Worm (Caenorhabditis elegans) whole organism, young adult: Measurements from ENCODE around the gene R102.2.
A peak's percentile ranks its signal among the peaks of the same experiment; 100 is the strongest.

Experiments used
- B0336.3 ChIP-seq: fragments of 200-800 bp; sonication (Bioruptor generic); IDR thresholded peaks from 2 replicates; pipeline ENCODE4 v1.3.6; 2022; ENCODE audit warnings: missing genetic modification characterization, missing compliant biosample characterization
- F33H1.4 ChIP-seq: fragments of 200-800 bp; sonication (Bioruptor generic); IDR thresholded peaks from 2 replicates; pipeline ENCODE4 v1.3.6; 2022; ENCODE audit warnings: missing genetic modification reagents, missing genetic modification characterization, missing compliant biosample characterization
- K12H6.12 ChIP-seq: fragments of 200-800 bp; sonication (Bioruptor generic); optimal IDR thresholded peaks from 2 replicates; lab custom pipeline; 2018; ENCODE audit warnings: mild to moderate bottlenecking, missing genetic modification characterization, missing compliant biosample characterization
- T07F8.4 ChIP-seq: sonication (generic microtip); optimal IDR thresholded peaks from 2 replicates; lab custom pipeline; 2016; ENCODE audit warnings: mild to moderate bottlenecking, missing genetic modification characterization, moderate library complexity, missing compliant biosample characterization
- T26A5.8 ChIP-seq: sonication (generic microtip); optimal IDR thresholded peaks from 2 replicates; lab custom pipeline; 2016; ENCODE audit warnings: missing genetic modification characterization, missing compliant biosample characterization
- ZK185.1 ChIP-seq: sonication (generic microtip); optimal IDR thresholded peaks from 2 replicates; lab custom pipeline; 2016; ENCODE audit warnings: mild to moderate bottlenecking, missing genetic modification characterization, missing compliant biosample characterization; ENCODE audit not compliant: poor library complexity, severe bottlenecking
- attf-5 ChIP-seq: fragments of 200-800 bp; sonication (Bioruptor generic); optimal IDR thresholded peaks from 2 replicates; lab custom pipeline; 2018; ENCODE audit warnings: mild to moderate bottlenecking, missing genetic modification characterization, missing compliant biosample characterization
- bed-2 ChIP-seq: fragments of 200-800 bp; sonication (Bioruptor generic); IDR thresholded peaks from 2 replicates; pipeline ENCODE4 v1.3.6; 2022; ENCODE audit warnings: missing genetic modification reagents, missing genetic modification characterization, missing compliant biosample characterization
- cebp-1 ChIP-seq, 2 experiments: fragments of 200-800 bp in 1 of 2; sonication (Bioruptor generic) in 1 of 2; sonication (generic microtip) in 1 of 2; IDR thresholded peaks in 1 of 2; optimal IDR thresholded peaks in 1 of 2; 2 replicates each; pipeline versions ENCODE4 v1.3.6 to Lab custom; 2017 to 2022; ENCODE audit warnings: missing compliant biosample characterization in 2 of 2, missing genetic modification characterization in 2 of 2, mild to moderate bottlenecking in 1 of 2, missing genetic modification reagents in 1 of 2, moderate library complexity in 1 of 2
- ceh-27 ChIP-seq: fragments of 200-800 bp; sonication (Bioruptor generic); optimal IDR thresholded peaks from 2 replicates; lab custom pipeline; 2018; ENCODE audit warnings: mild to moderate bottlenecking, missing genetic modification characterization, moderate library complexity, missing compliant biosample characterization
- ceh-58 ChIP-seq: fragments of 200-800 bp; sonication (Bioruptor generic); IDR thresholded peaks from 2 replicates; pipeline ENCODE4 v1.3.6; 2022; ENCODE audit warnings: missing genetic modification characterization, missing compliant biosample characterization
- dox-1 ChIP-seq: fragments of 200-800 bp; sonication (Bioruptor generic); IDR thresholded peaks from 2 replicates; pipeline ENCODE4 v1.3.6; 2022; ENCODE audit warnings: missing genetic modification reagents, missing genetic modification characterization, missing compliant biosample characterization
- dpff-1 ChIP-seq: sonication (generic microtip); optimal IDR thresholded peaks from 2 replicates; lab custom pipeline; 2017; ENCODE audit warnings: mild to moderate bottlenecking, missing genetic modification characterization, missing compliant biosample characterization
- dpl-1 ChIP-seq: fragments of 150-350 bp; optimal IDR thresholded peaks from 2 replicates; lab custom pipeline; 2014; ENCODE audit warnings: missing biosample characterization, missing genetic modification reagents, missing genetic modification characterization
- efl-1 ChIP-seq: fragments of 150-350 bp; optimal IDR thresholded peaks from 2 replicates; lab custom pipeline; 2014; ENCODE audit warnings: missing biosample characterization, missing genetic modification reagents, missing genetic modification characterization
- ekl-4 ChIP-seq: fragments of 200-800 bp; sonication (Bioruptor generic); IDR thresholded peaks from 2 replicates; pipeline ENCODE4 v1.3.6; 2022; ENCODE audit warnings: missing genetic modification reagents, missing genetic modification characterization, missing compliant biosample characterization
- hmg-1.2 ChIP-seq: fragments of 200-800 bp; sonication (Bioruptor generic); IDR thresholded peaks from 2 replicates; pipeline ENCODE4 v1.3.6; 2022; ENCODE audit warnings: missing genetic modification reagents, missing genetic modification characterization, missing compliant biosample characterization
- hrde-1 ChIP-seq: sonication (generic microtip); optimal IDR thresholded peaks from 2 replicates; lab custom pipeline; 2016; ENCODE audit warnings: missing genetic modification characterization, mild to moderate bottlenecking, missing compliant biosample characterization, moderate library complexity, missing genotype, missing genetic modification reagents, borderline replicate concordance
- lag-1 ChIP-seq: fragments of 200-800 bp; sonication (Bioruptor generic); IDR thresholded peaks from 2 replicates; pipeline ENCODE4 v1.3.6; 2022; ENCODE audit warnings: missing genetic modification reagents, missing genetic modification characterization, missing compliant biosample characterization
- lin-35 ChIP-seq, 3 experiments: fragments of 150-350 bp in 2 of 3; sonication (generic microtip) in 1 of 3; optimal IDR thresholded peaks; 2 replicates each; lab custom pipeline; 2014 to 2018; ENCODE audit warnings: missing biosample characterization in 3 of 3, missing genetic modification characterization in 3 of 3, missing genetic modification reagents in 3 of 3
- lin-40 ChIP-seq: sonication (generic microtip); optimal IDR thresholded peaks from 2 replicates; lab custom pipeline; 2016; ENCODE audit warnings: missing genetic modification characterization, mild to moderate bottlenecking, missing compliant biosample characterization, missing genotype, missing genetic modification reagents
- lin-54 ChIP-seq: fragments of 200-800 bp; sonication (Bioruptor generic); optimal IDR thresholded peaks from 2 replicates; lab custom pipeline; 2018; ENCODE audit warnings: mild to moderate bottlenecking, missing genetic modification characterization, missing compliant biosample characterization
- madf-10 ChIP-seq: sonication (generic microtip); optimal IDR thresholded peaks from 2 replicates; lab custom pipeline; 2016; ENCODE audit warnings: mild to moderate bottlenecking, missing genetic modification characterization, missing compliant biosample characterization
- madf-6 ChIP-seq: fragments of 200-800 bp; sonication (Bioruptor generic); IDR thresholded peaks from 2 replicates; pipeline ENCODE4 v1.3.6; 2022; ENCODE audit warnings: missing genetic modification reagents, missing genetic modification characterization, missing compliant biosample characterization
- madf-8 ChIP-seq: fragments of 200-800 bp; sonication (Bioruptor generic); conservative IDR thresholded peaks from 2 replicates; pipeline ENCODE4 v1.3.6; 2022; ENCODE audit warnings: missing genetic modification reagents, missing genetic modification characterization, missing compliant biosample characterization
- mcd-1 ChIP-seq: fragments of 200-800 bp; sonication (Bioruptor generic); IDR thresholded peaks from 2 replicates; pipeline ENCODE4 v1.3.6; 2022; ENCODE audit warnings: missing genetic modification reagents, missing genetic modification characterization, missing compliant biosample characterization
- nfyb-1 ChIP-seq: fragments of 200-800 bp; sonication (Bioruptor generic); IDR thresholded peaks from 2 replicates; pipeline ENCODE4 v1.3.6; 2022; ENCODE audit warnings: missing genetic modification reagents, missing genetic modification characterization, missing compliant biosample characterization
- nhr-80 ChIP-seq: sonication (generic microtip); optimal IDR thresholded peaks from 2 replicates; lab custom pipeline; 2016; ENCODE audit warnings: missing genetic modification characterization, missing compliant biosample characterization
- pbrm-1 ChIP-seq: fragments of 200-800 bp; sonication (Bioruptor generic); IDR thresholded peaks from 2 replicates; pipeline ENCODE4 v1.3.6; 2022; ENCODE audit warnings: missing genetic modification reagents, missing genetic modification characterization, missing compliant biosample characterization
- pha-4 ChIP-seq: fragments of 150-350 bp; sonication (generic microtip); optimal IDR thresholded peaks from 2 replicates; lab custom pipeline; 2014; ENCODE audit warnings: missing biosample characterization, missing genetic modification reagents, missing genetic modification characterization
- rec-8 ChIP-seq, 2 experiments: sonication (generic microtip); optimal IDR thresholded peaks; 2 replicates each; lab custom pipeline; 2016; ENCODE audit warnings: mild to moderate bottlenecking in 2 of 2, missing genetic modification characterization in 2 of 2, missing genetic modification reagents in 2 of 2, missing genotype in 2 of 2, missing biosample characterization in 1 of 2, missing compliant biosample characterization in 1 of 2, moderate library complexity in 1 of 2
- rpc-1 ChIP-seq, 2 experiments: fragments of 150-350 bp in 1 of 2; sonication (generic microtip) in 1 of 2; optimal IDR thresholded peaks; 2 replicates each; lab custom pipeline; 2014 to 2018; ENCODE audit warnings: missing biosample characterization in 1 of 2, missing genetic modification characterization in 1 of 2, missing genetic modification reagents in 1 of 2, missing genotype in 1 of 2
- snpc-1.1 ChIP-seq: sonication (generic microtip); optimal IDR thresholded peaks from 2 replicates; lab custom pipeline; 2017; ENCODE audit warnings: missing genetic modification characterization, mild to moderate bottlenecking, missing compliant biosample characterization, antibody characterized with exemption, moderate library complexity, missing genotype, missing genetic modification reagents; ENCODE audit not compliant: insufficient read depth
- somi-1 ChIP-seq: fragments of 200-800 bp; sonication (Bioruptor generic); optimal IDR thresholded peaks from 2 replicates; lab custom pipeline; 2018; ENCODE audit warnings: mild to moderate bottlenecking, missing genetic modification characterization, missing compliant biosample characterization
- tbp1 ChIP-seq: fragments of 200-800 bp; sonication (Bioruptor generic); optimal IDR thresholded peaks from 2 replicates; lab custom pipeline; 2018; ENCODE audit warnings: mild to moderate bottlenecking, missing genetic modification characterization, missing compliant biosample characterization
- zfh-2 ChIP-seq: fragments of 200-800 bp; sonication (Bioruptor generic); conservative IDR thresholded peaks from 2 replicates; pipeline ENCODE4 v1.3.6; 2022; ENCODE audit warnings: missing genetic modification reagents, missing genetic modification characterization, missing compliant biosample characterization

The R102.2 gene

DNA sequence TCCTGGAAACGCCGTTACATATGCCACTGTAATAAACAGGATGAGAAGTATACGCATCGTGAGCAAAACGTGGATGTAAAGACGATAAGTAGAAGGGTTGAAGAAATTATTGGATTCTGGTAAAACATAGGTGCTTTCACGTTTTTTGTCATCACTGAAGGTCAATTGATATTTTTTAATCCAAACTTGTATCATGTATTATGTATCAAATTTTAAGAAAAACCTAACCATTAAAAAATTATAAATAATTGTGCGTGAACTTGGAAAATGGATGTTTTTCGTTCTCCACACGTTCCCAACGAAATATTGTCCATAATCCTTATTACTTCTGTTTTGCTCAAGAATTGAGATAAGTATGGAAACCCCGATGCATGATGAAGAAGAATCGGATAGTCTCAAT lies 2.7 kb downstream of the R102.2 start, which contains the start of gene R102.8:
TSS of gene R102.8 (minus strand) at position 101 of the 400 bp plus-strand sequence.
- TF ChIP-seq lag-1 (GFP tag; lab: Robert Waterston, UW) = no peak
- no peak for TF ChIP-seq ceh-58 (GFP tag; lab: Robert Waterston, UW)
- TF ChIP-seq T07F8.4 (tag; lab: Kevin White, UChicago) = no peak

ce11 chrIV:10695203-10695602 lies 7.8 kb downstream of the R102.2 start, which contains the start of gene R102.4:
R102.4 (minus strand) TSS chrIV:10695303.
- TF ChIP-seq tbp1 (no peak), bed-2 (GFP tag; lab: Robert Waterston, UW) (no peak), hrde-1 (no peak), snpc-1.1 (tag; lab: Kevin White, UChicago) (no peak), pbrm-1 (GFP tag; lab: Robert Waterston, UW) (no peak)

DNA sequence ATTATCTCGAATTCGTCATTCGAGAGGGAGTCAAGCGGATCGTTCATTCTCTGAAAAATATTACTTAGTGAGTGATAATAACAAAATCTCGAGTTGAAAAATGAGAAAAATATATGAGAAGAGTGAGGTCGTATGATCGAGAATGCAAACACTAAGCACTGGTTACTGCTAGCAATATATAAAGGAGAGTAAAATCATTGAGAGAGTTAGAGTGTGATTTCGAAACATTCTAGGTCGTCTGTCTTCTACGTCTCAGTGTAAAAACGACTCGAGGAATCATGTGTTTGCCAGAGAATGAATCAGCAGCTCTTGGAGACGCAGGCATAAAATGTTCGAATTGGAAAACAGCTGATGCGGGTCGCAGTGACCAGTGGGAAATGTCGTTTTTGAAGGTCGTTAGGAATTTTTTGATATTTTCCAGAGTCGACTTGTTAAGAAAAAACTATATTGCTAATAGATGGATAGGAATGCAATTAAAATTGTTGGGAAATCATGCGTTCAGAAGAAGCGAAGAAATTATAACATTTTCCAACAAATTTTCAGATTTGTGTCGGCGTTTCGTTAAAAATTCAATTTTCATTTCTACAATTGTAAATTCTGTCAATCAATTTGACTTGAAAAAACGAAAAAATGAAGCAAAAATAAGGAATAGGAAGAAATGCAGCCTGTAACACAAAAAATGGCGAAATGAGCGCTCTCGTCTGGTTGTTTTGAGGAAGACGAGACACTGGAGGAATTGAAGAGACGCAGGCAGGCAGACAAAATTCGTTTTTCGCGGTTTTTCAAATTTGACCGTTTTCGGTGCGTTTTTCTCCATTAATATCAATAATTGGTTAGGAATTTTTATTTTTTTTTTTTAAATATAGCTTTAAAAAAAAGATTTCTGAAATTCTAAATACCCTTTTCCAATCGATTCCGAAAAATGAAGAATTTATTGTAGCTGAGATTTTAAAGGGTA lies 9.9 kb downstream of the R102.2 start, which contains the start of gene allo-1:
TSS of gene allo-1 (minus strand) at position 51 of the 958 bp plus-strand sequence.
- TF ChIP-seq bed-2 (GFP tag; lab: Robert Waterston, UW) (no peak), rpc-1 (optimal IDR thresholded peaks at IDR 0.05; lab: Kevin White, UChicago) (no peak), rpc-1 (tag; optimal IDR thresholded peaks at IDR 0.05; lab: Kevin White, UChicago) (no peak), nfyb-1 (GFP tag; lab: Robert Waterston, UW) (peak; percentile 28; the same call in 1 of the 2 replicates), dpl-1 (GFP tag; lab: Kevin White, UChicago) (peak; percentile 36), tbp1 (peak; percentile 44), madf-10 (tag; lab: Kevin White, UChicago) (peak; percentile 4), F33H1.4 (GFP tag; lab: Robert Waterston, UW) (0 out of 2 replicates have a peak, but pooled peaks have one; percentile 12), ceh-27 (GFP tag; lab: Kevin White, UChicago) (peak; percentile 15), nhr-80 (tag; lab: Kevin White, UChicago) (peak; percentile 74), mcd-1 (GFP tag; lab: Robert Waterston, UW) (peak; percentile 28; the same call in 1 of the 2 replicates), madf-8 (peak; percentile 17; the same call in 1 of the 2 replicates), madf-6 (GFP tag; lab: Robert Waterston, UW) (peak; percentile 64), dpff-1 (tag; lab: Kevin White, UChicago) (no peak), ZK185.1 (tag; lab: Kevin White, UChicago) (peak; percentile 51), lin-35 (GFP tag; optimal IDR thresholded peaks at IDR 0.05; lab: Kevin White, UChicago) (peak in 1 of 3 experiments; percentile 34), B0336.3 (GFP tag; lab: Robert Waterston, UW) (peak; percentile 34; the same call in 1 of the 2 replicates), ekl-4 (GFP tag; lab: Robert Waterston, UW) (peak; percentile 42; the same call in 1 of the 2 replicates), T26A5.8 (tag; lab: Kevin White, UChicago) (no peak), somi-1 (GFP tag; lab: Kevin White, UChicago) (peak; percentile 54), rec-8 (tag; optimal IDR thresholded peaks at IDR 0.05; lab: Kevin White, UChicago) (no peak), dox-1 (GFP tag; lab: Robert Waterston, UW) (peak; percentile 28; the same call in 1 of the 2 replicates), lin-40 (peak; percentile 52), cebp-1 (GFP tag; IDR thresholded peaks at IDR 0.05; lab: Robert Waterston, UW) (peak; percentile 97), cebp-1 (tag; optimal IDR thresholded peaks at IDR 0.05; lab: Kevin White, UChicago) (peak; percentile 98), pbrm-1 (GFP tag; lab: Robert Waterston, UW) (peak; percentile 49; the same call in 1 of the 2 replicates), efl-1 (GFP tag; lab: Kevin White, UChicago) (peak; percentile 62), lin-54 (GFP tag; lab: Kevin White, UChicago) (peak; percentile 66), hmg-1.2 (GFP tag; lab: Robert Waterston, UW) (peak; percentile 100), K12H6.12 (tag; lab: Kevin White, UChicago) (peak; percentile 10), zfh-2 (GFP tag; lab: Robert Waterston, UW) (no peak; the same call in 1 of the 2 replicates), pha-4 (tag; lab: Kevin White, UChicago) (peak; percentile 4), attf-5 (peak; percentile 90)
